Worm (Caenorhabditis elegans): ENCODE data around the gene R11E3.1.

R11E3.1 gene

ce11 chrIV:4751814-4752213 is 37.7 kb upstream of the R11E3.1 start, which contains the start of gene Y17G9B.4:
Y17G9B.4 (plus strand) TSS chrIV:4752119.
- TF ChIP-seq tbx-37 (GFP tag; conservative IDR thresholded peaks at IDR 0.05) (no peak), sea-1 (GFP tag; conservative IDR thresholded peaks at IDR 0.05) (no peak), ets-7 (tag; optimal IDR thresholded peaks at IDR 0.05) (no peak), ceh-13 (GFP tag; optimal IDR thresholded peaks at IDR 0.05) (no peak), pes-1 (GFP tag; IDR thresholded peaks at IDR 0.05) (no peak), flt-1 (GFP tag; IDR thresholded peaks at IDR 0.05) (no peak), scrt-1 (GFP tag; IDR thresholded peaks at IDR 0.05) (no peak), hmg-4 (GFP tag; optimal IDR thresholded peaks at IDR 0.05) (no peak)

- no peak for TF ChIP-seq sea-1 (GFP tag; conservative IDR thresholded peaks at IDR 0.05)
- TF ChIP-seq aly-1 (tag; optimal IDR thresholded peaks at IDR 0.05) = no peak
- TF ChIP-seq tra-4 (tag; optimal IDR thresholded peaks at IDR 0.05) = no peak
These were observed 33.5 kb upstream of the R11E3.1 start, which contains the start of the genes fbxb-77 and Y17G9B.11 for ce11 chrIV:4755929-4756655. fbxb-77 (minus strand) TSS chrIV:4756157. Y17G9B.11 (plus strand) TSS chrIV:4756605.

- no peak for TF ChIP-seq sea-1 (GFP tag; conservative IDR thresholded peaks at IDR 0.05)
- TF ChIP-seq B0310.2 (tag; optimal IDR thresholded peaks at IDR 0.05) = no peak
- TF ChIP-seq ama-1 (optimal IDR thresholded peaks at IDR 0.05) = no peak
- TF ChIP-seq F13C5.2 (tag; optimal IDR thresholded peaks at IDR 0.05) = no peak
- no peak for TF ChIP-seq pes-1 (GFP tag; IDR thresholded peaks at IDR 0.05)
- no peak for TF ChIP-seq aly-1 (tag; optimal IDR thresholded peaks at IDR 0.05)
- no peak for TF ChIP-seq scrt-1 (GFP tag; IDR thresholded peaks at IDR 0.05)
- TF ChIP-seq hmbx-1 (tag; optimal IDR thresholded peaks at IDR 0.05) = no peak
- no peak for TF ChIP-seq tra-4 (tag; optimal IDR thresholded peaks at IDR 0.05)
- TF ChIP-seq hnd-1 (tag; optimal IDR thresholded peaks at IDR 0.05) = no peak
- TF ChIP-seq tbx-11 (GFP tag; IDR thresholded peaks at IDR 0.05) = no peak
- no peak for TF ChIP-seq ceh-36 (tag; optimal IDR thresholded peaks at IDR 0.05)
- no peak for TF ChIP-seq flt-1 (GFP tag; IDR thresholded peaks at IDR 0.05)
- TF ChIP-seq ets-7 (tag; optimal IDR thresholded peaks at IDR 0.05) = no peak
- no peak for TF ChIP-seq ceh-13 (GFP tag; optimal IDR thresholded peaks at IDR 0.05)
- TF ChIP-seq hmg-4 (GFP tag; optimal IDR thresholded peaks at IDR 0.05) = no peak
- no peak for TF ChIP-seq tbx-37 (GFP tag; conservative IDR thresholded peaks at IDR 0.05)
These were observed 30.9 kb upstream of the R11E3.1 start, which contains the start of gene Y17G9B.8 for ce11 chrIV:4758659-4759058. Y17G9B.8 (minus strand) TSS chrIV:4758840.

ce11 chrIV:4760378-4761084 is 29.0 kb upstream of the R11E3.1 start, which contains the start of the genes memi-1 and cyp-31A3:
memi-1 (minus strand) TSS chrIV:4760428.
cyp-31A3 (plus strand) TSS chrIV:4761049.
- no peak for TF ChIP-seq ama-1 (optimal IDR thresholded peaks at IDR 0.05)
- no peak for TF ChIP-seq hmg-4 (GFP tag; optimal IDR thresholded peaks at IDR 0.05)
- TF ChIP-seq F13C5.2 (tag; optimal IDR thresholded peaks at IDR 0.05) = no peak
- no peak for TF ChIP-seq hmbx-1 (tag; optimal IDR thresholded peaks at IDR 0.05)
- TF ChIP-seq tbx-37 (GFP tag; conservative IDR thresholded peaks at IDR 0.05) = no peak
- no peak for TF ChIP-seq tra-4 (tag; optimal IDR thresholded peaks at IDR 0.05)
- TF ChIP-seq B0310.2 (tag; optimal IDR thresholded peaks at IDR 0.05) = no peak
- TF ChIP-seq scrt-1 (GFP tag; IDR thresholded peaks at IDR 0.05) = no peak
- TF ChIP-seq flt-1 (GFP tag; IDR thresholded peaks at IDR 0.05) = no peak
- TF ChIP-seq ceh-13 (GFP tag; optimal IDR thresholded peaks at IDR 0.05) = no peak
- TF ChIP-seq hnd-1 (tag; optimal IDR thresholded peaks at IDR 0.05) = no peak
- TF ChIP-seq ets-7 (tag; optimal IDR thresholded peaks at IDR 0.05) = no peak
- no peak for TF ChIP-seq sea-1 (GFP tag; conservative IDR thresholded peaks at IDR 0.05)

- TF ChIP-seq tbx-11 (GFP tag; IDR thresholded peaks at IDR 0.05) = no peak
- TF ChIP-seq B0310.2 (tag; optimal IDR thresholded peaks at IDR 0.05) = no peak
- no peak for TF ChIP-seq flt-1 (GFP tag; IDR thresholded peaks at IDR 0.05)
- no peak for TF ChIP-seq hnd-1 (tag; optimal IDR thresholded peaks at IDR 0.05)
- TF ChIP-seq tbx-37 (GFP tag; conservative IDR thresholded peaks at IDR 0.05) = no peak
- no peak for TF ChIP-seq hmg-4 (GFP tag; optimal IDR thresholded peaks at IDR 0.05)
- no peak for TF ChIP-seq aly-1 (tag; optimal IDR thresholded peaks at IDR 0.05)
- TF ChIP-seq sea-1 (GFP tag; conservative IDR thresholded peaks at IDR 0.05) = no peak
- TF ChIP-seq ceh-13 (GFP tag; optimal IDR thresholded peaks at IDR 0.05) = no peak
- no peak for TF ChIP-seq ets-7 (tag; optimal IDR thresholded peaks at IDR 0.05)
- no peak for TF ChIP-seq tra-4 (tag; optimal IDR thresholded peaks at IDR 0.05)
- TF ChIP-seq F13C5.2 (tag; optimal IDR thresholded peaks at IDR 0.05) = no peak
- TF ChIP-seq ama-1 (optimal IDR thresholded peaks at IDR 0.05) = no peak
- TF ChIP-seq pes-1 (GFP tag; IDR thresholded peaks at IDR 0.05) = no peak
- no peak for TF ChIP-seq ceh-36 (tag; optimal IDR thresholded peaks at IDR 0.05)
- TF ChIP-seq hmbx-1 (tag; optimal IDR thresholded peaks at IDR 0.05) = no peak
- no peak for TF ChIP-seq scrt-1 (GFP tag; IDR thresholded peaks at IDR 0.05)
These were observed 25.7 kb upstream of the R11E3.1 start, which contains the start of gene Y17G9B.2 for ce11 chrIV:4763844-4764243. Y17G9B.2 (plus strand) TSS chrIV:4764144.

ce11 chrIV:4764422-4764821 is 25.1 kb upstream of the R11E3.1 start, which contains the start of gene npp-26:
npp-26 (plus strand) TSS chrIV:4764722.
- TF ChIP-seq flt-1 (GFP tag; IDR thresholded peaks at IDR 0.05) (no peak), tra-4 (tag; optimal IDR thresholded peaks at IDR 0.05) (no peak), aly-1 (tag; optimal IDR thresholded peaks at IDR 0.05) (no peak), tbx-37 (GFP tag; conservative IDR thresholded peaks at IDR 0.05) (no peak), F13C5.2 (tag; optimal IDR thresholded peaks at IDR 0.05) (no peak), hnd-1 (tag; optimal IDR thresholded peaks at IDR 0.05) (no peak), scrt-1 (GFP tag; IDR thresholded peaks at IDR 0.05) (no peak), ama-1 (optimal IDR thresholded peaks at IDR 0.05) (no peak), sea-1 (GFP tag; conservative IDR thresholded peaks at IDR 0.05) (no peak), hmg-4 (GFP tag; optimal IDR thresholded peaks at IDR 0.05) (no peak)

ce11 chrIV:4771792-4772191 is 17.8 kb upstream of the R11E3.1 start, which contains the start of gene R11E3.2:
R11E3.2 (plus strand) TSS chrIV:4772092.
- TF ChIP-seq pes-1 (GFP tag; IDR thresholded peaks at IDR 0.05) (no peak), B0310.2 (tag; optimal IDR thresholded peaks at IDR 0.05) (no peak), hmg-4 (GFP tag; optimal IDR thresholded peaks at IDR 0.05) (no peak), aly-1 (tag; optimal IDR thresholded peaks at IDR 0.05) (no peak), ets-7 (tag; optimal IDR thresholded peaks at IDR 0.05) (no peak), tra-4 (tag; optimal IDR thresholded peaks at IDR 0.05) (no peak), flt-1 (GFP tag; IDR thresholded peaks at IDR 0.05) (no peak), tbx-37 (GFP tag; conservative IDR thresholded peaks at IDR 0.05) (no peak), sea-1 (GFP tag; conservative IDR thresholded peaks at IDR 0.05) (no peak), hnd-1 (tag; optimal IDR thresholded peaks at IDR 0.05) (no peak), F13C5.2 (tag; optimal IDR thresholded peaks at IDR 0.05) (no peak), hmbx-1 (tag; optimal IDR thresholded peaks at IDR 0.05) (no peak), ama-1 (optimal IDR thresholded peaks at IDR 0.05) (no peak)
